Fruit fly (Drosophila melanogaster): ENCODE data around the gene ZIPIC.

Gene ZIPIC

dm6 chr3R:30061980-30062379 is 25.3 kb upstream of the ZIPIC start:
- no peak for TF ChIP-seq dl (GFP tag; optimal IDR thresholded peaks at IDR 0.05; ENCODE audit: insufficient read depth in 1 of 2, partially characterized antibody in 2 of 2)

- TF ChIP-seq tai (GFP tag; optimal IDR thresholded peaks at IDR 0.05), result peak; percentile 83
- TF ChIP-seq dl (GFP tag; optimal IDR thresholded peaks at IDR 0.05; ENCODE audit: insufficient read depth in 1 of 2, partially characterized antibody in 2 of 2), result no peak
- TF ChIP-seq Jra (GFP tag; optimal IDR thresholded peaks at IDR 0.05), result peak; percentile 88
- peak; percentile 58 to 93 for TF ChIP-seq foxo (GFP tag; optimal IDR thresholded peaks at IDR 0.05)
- TF ChIP-seq Mio (GFP tag; optimal IDR thresholded peaks at IDR 0.05), result peak; percentile 22
- TF ChIP-seq Sp1 (GFP tag; optimal IDR thresholded peaks at IDR 0.05), result peak; percentile 89
- peak; percentile 90 for TF ChIP-seq HLH106 (tag; optimal IDR thresholded peaks at IDR 0.05)
- TF ChIP-seq Rel (GFP tag; optimal IDR thresholded peaks at IDR 0.05), result peak; percentile 37
- peak; percentile 47 for TF ChIP-seq Rel (tag; optimal IDR thresholded peaks at IDR 0.05)
- TF ChIP-seq Hr83 (GFP tag; optimal IDR thresholded peaks at IDR 0.05; ENCODE audit: poor library complexity, severe bottlenecking), result no peak
- TF ChIP-seq Hnf4 (GFP tag; optimal IDR thresholded peaks at IDR 0.05), result peak; percentile 92
- peak; percentile 87 for TF ChIP-seq woc (GFP tag; optimal IDR thresholded peaks at IDR 0.05)
- TF ChIP-seq Myc (optimal IDR thresholded peaks at IDR 0.05), result no peak
- TF ChIP-seq sage (GFP tag; optimal IDR thresholded peaks at IDR 0.05), result peak; percentile 93
- TF ChIP-seq br (GFP tag; optimal IDR thresholded peaks at IDR 0.05), result peak; percentile 93
- peak; percentile 93 for TF ChIP-seq ey (GFP tag; optimal IDR thresholded peaks at IDR 0.05)
- peak; percentile 92 for TF ChIP-seq rgr (GFP tag; optimal IDR thresholded peaks at IDR 0.05)
- TF ChIP-seq fru (GFP tag; optimal IDR thresholded peaks at IDR 0.05), result peak; percentile 95
- peak; percentile 79 for TF ChIP-seq brk (GFP tag; optimal IDR thresholded peaks at IDR 0.05)
- TF ChIP-seq GATAd (GFP tag; optimal IDR thresholded peaks at IDR 0.05), result peak; percentile 60
- TF ChIP-seq CG32264 (GFP tag; optimal IDR thresholded peaks at IDR 0.05), result peak; percentile 91
- peak; percentile 87 for TF ChIP-seq psq (GFP tag; optimal IDR thresholded peaks at IDR 0.05)
- peak; percentile 76 for TF ChIP-seq dmrt93B (GFP tag; optimal IDR thresholded peaks at IDR 0.05)
- TF ChIP-seq CrebA (GFP tag; optimal IDR thresholded peaks at IDR 0.05; ENCODE audit: borderline replicate concordance), result no peak
- peak; percentile 44 for TF ChIP-seq CG9705 (GFP tag; optimal IDR thresholded peaks at IDR 0.05)
- TF ChIP-seq sv (GFP tag; optimal IDR thresholded peaks at IDR 0.05), result peak; percentile 40
- peak; percentile 88 for TF ChIP-seq OdsH (GFP tag; optimal IDR thresholded peaks at IDR 0.05)
- peak; percentile 95 for TF ChIP-seq h (GFP tag; optimal IDR thresholded peaks at IDR 0.05)
- TF ChIP-seq dsf (GFP tag; optimal IDR thresholded peaks at IDR 0.05; ENCODE audit: borderline replicate concordance), result no peak
- TF ChIP-seq Hr78 (GFP tag; optimal IDR thresholded peaks at IDR 0.05), result no peak
Observed at dm6 chr3R:30061154-30061482, 24.4 kb upstream of the ZIPIC start.

- TF ChIP-seq rgr (GFP tag; optimal IDR thresholded peaks at IDR 0.05) (no peak), CG32264 (GFP tag; optimal IDR thresholded peaks at IDR 0.05) (no peak), HLH106 (tag; optimal IDR thresholded peaks at IDR 0.05) (no peak), sage (GFP tag; optimal IDR thresholded peaks at IDR 0.05) (no peak), Hr83 (GFP tag; optimal IDR thresholded peaks at IDR 0.05; ENCODE audit: poor library complexity, severe bottlenecking) (no peak), Abd-B (GFP tag; optimal IDR thresholded peaks at IDR 0.05) (no peak), ey (GFP tag; optimal IDR thresholded peaks at IDR 0.05) (no peak), Jra (GFP tag; optimal IDR thresholded peaks at IDR 0.05) (no peak), GATAd (GFP tag; optimal IDR thresholded peaks at IDR 0.05) (no peak), foxo (GFP tag; optimal IDR thresholded peaks at IDR 0.05) (no peak)
Observed at dm6 chr3R:30060451-30061153, 23.9 kb upstream of the ZIPIC start.

dm6 chr3R:30059944-30060343 is 23.3 kb upstream of the ZIPIC start:
- no peak for TF ChIP-seq OdsH (GFP tag; optimal IDR thresholded peaks at IDR 0.05)
- TF ChIP-seq GATAd (GFP tag; optimal IDR thresholded peaks at IDR 0.05), result no peak
- no peak for TF ChIP-seq Dfd (GFP tag; optimal IDR thresholded peaks at IDR 0.05)
- no peak for TF ChIP-seq N (GFP tag; optimal IDR thresholded peaks at IDR 0.05)
- TF ChIP-seq Abd-B (GFP tag; optimal IDR thresholded peaks at IDR 0.05), result no peak
- TF ChIP-seq pan (optimal IDR thresholded peaks at IDR 0.05), result no peak
- no peak for TF ChIP-seq Sp1 (GFP tag; optimal IDR thresholded peaks at IDR 0.05)
- no peak for TF ChIP-seq Hr83 (GFP tag; optimal IDR thresholded peaks at IDR 0.05; ENCODE audit: poor library complexity, severe bottlenecking)
- no peak for TF ChIP-seq tai (GFP tag; optimal IDR thresholded peaks at IDR 0.05)
- no peak for TF ChIP-seq Hr78 (GFP tag; optimal IDR thresholded peaks at IDR 0.05)
- no peak for TF ChIP-seq usp (GFP tag; optimal IDR thresholded peaks at IDR 0.05)
- no peak for TF ChIP-seq ey (GFP tag; optimal IDR thresholded peaks at IDR 0.05)
- no peak for TF ChIP-seq rgr (GFP tag; optimal IDR thresholded peaks at IDR 0.05)
- no peak for TF ChIP-seq Vsx2 (GFP tag; optimal IDR thresholded peaks at IDR 0.05; ENCODE audit: partially characterized antibody)
- TF ChIP-seq Jra (GFP tag; optimal IDR thresholded peaks at IDR 0.05), result no peak
- TF ChIP-seq Dif (GFP tag; optimal IDR thresholded peaks at IDR 0.05; ENCODE audit: partially characterized antibody), result no peak
- no peak for TF ChIP-seq psq (GFP tag; optimal IDR thresholded peaks at IDR 0.05)
- no peak for TF ChIP-seq sage (GFP tag; optimal IDR thresholded peaks at IDR 0.05)
- TF ChIP-seq jim (GFP tag; optimal IDR thresholded peaks at IDR 0.05), result no peak
- no peak for TF ChIP-seq Hnf4 (GFP tag; optimal IDR thresholded peaks at IDR 0.05)

All from whole organism, wandering third instar larva.